Fruit fly (Drosophila melanogaster) whole organism: ENCODE results near the gene rempA.

Experiments used
- CG8478 ChIP-seq: fragments of >200 bp; optimal IDR thresholded peaks from 2 replicates; lab custom pipeline; 2018; ENCODE audit warnings: inconsistent platforms
- Dll ChIP-seq: fragments of >200 bp; optimal IDR thresholded peaks from 2 replicates; lab custom pipeline; 2017
- EcR ChIP-seq, 2 experiments: fragments of >200 bp; optimal IDR thresholded peaks; 2 replicates each; lab custom pipeline; 2017; ENCODE audit warnings: missing biosample characterization in 2 of 2, missing genetic modification characterization in 2 of 2, missing genetic modification reagents in 2 of 2
- pan ChIP-seq: fragments of >200 bp; optimal IDR thresholded peaks from 2 replicates; lab custom pipeline; 2017
- psq ChIP-seq: fragments of >200 bp; optimal IDR thresholded peaks from 2 replicates; lab custom pipeline; 2017
- usp ChIP-seq: fragments of >200 bp; optimal IDR thresholded peaks from 2 replicates; lab custom pipeline; 2017; ENCODE audit warnings: missing biosample characterization, missing genetic modification characterization, mixed read lengths

The rempA gene

DNA sequence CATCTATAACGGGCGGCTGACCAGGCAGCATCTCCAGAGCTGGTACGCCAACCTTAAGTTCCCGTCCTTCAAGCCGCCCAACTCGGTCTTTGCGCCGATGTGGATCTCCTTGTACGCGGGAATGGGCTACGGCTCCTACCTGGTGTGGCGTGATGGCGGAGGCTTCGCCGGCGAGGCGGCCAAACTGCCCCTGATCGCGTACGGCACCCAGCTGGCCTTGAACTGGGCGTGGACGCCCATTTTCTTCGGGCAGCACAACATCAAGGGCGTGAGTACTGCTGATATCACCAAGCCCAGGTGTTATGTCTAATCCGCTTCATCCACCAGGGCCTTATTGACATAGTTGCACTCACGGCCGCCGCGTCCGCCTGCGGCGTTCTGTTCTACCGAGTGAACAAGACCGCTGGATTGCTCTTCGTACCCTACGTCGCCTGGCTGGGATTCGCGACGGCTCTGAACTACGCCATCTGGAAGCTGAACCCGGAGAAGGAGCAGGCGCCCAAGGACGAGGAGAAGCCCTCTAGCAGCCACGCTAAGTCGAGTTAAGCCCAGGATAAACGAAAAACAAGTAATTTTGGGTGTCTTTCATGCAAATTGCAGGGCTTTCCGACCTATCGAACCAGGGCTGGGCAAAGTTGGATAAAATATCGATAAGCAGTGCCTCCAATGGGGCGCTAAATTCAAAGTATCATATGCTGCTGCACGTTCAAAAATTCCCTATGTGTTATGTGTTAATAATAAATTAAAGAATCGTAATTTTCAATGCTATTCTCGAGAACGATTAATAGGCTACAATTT is at the start of gene rempA:
Gene rempA (minus strand): TSS at position 541 of the 798 bp plus-strand sequence.
- TF ChIP-seq pan (no peak), Dll (lab: Kevin White, UChicago) (peak; percentile 36)

DNA sequence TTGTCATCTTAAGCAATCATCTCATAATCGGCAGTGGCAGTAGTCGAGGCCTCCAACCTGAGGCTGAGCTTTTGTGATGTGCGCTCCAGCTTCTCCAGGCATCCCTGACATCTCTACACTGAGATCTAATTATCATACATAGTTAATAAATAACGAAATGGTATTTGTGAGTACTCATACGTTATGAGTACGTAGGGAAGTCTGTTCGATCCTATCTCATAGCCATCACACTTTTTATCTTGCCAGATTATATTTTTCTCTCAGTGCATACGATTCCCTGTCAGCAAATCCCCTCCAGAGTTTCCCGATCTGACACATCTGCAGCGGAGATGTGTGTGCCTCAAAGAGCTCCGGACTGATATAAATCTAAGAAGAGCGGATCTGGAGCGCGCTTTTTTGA is 49.4 kb upstream of the rempA start:
- TF ChIP-seq psq (lab: Kevin White, UChicago) (no peak), EcR (GFP tag; optimal IDR thresholded peaks at IDR 0.05; lab: Kevin White, UChicago) (no peak), pan (no peak), CG8478 (no peak), usp (GFP tag; lab: Kevin White, UChicago) (no peak), Dll (lab: Kevin White, UChicago) (no peak)

DNA sequence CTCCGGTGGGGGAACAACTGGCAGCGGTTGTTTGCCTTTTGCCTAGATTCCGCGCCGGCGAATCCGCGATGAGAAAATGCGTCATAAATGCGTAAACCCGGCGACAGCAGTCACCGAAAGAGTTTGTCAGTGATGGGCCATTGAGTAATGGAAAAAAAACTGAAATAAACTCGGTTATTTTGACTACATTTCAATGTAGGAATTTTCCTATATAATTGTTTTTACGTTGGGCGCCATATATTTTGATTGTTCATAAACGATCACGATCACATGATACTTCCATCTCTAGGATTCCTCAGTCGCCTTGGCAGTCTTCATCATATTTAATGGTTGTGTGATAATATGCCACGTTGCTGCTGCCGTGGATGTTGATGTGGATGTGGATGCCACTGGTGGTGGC is 48.0 kb upstream of the rempA start:
- TF ChIP-seq Dll (lab: Kevin White, UChicago) (no peak), psq (lab: Kevin White, UChicago) (no peak), EcR (GFP tag; optimal IDR thresholded peaks at IDR 0.05; lab: Kevin White, UChicago) (no peak), pan (no peak), usp (GFP tag; lab: Kevin White, UChicago) (no peak), CG8478 (no peak)

DNA sequence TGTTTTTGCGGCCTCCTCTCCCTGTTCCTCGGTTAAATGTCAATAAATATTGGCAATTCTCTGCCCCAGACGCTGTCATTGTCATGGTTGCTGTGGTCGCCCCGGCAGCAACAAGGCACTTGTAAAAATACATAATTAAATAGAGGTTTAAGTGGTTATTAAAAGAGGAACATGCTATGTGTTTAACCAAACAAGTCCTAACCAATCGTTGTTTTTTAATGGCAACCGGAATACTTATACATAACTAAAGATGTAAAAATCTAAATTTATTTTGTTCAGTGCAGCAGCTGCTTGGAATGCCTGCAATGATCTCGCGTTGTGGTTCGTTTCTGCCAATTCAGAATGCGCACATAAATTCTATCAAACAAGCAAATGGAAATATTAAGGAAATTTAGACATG is 46.8 kb upstream of the rempA start:
- TF ChIP-seq usp (GFP tag; lab: Kevin White, UChicago) (no peak), EcR (GFP tag; optimal IDR thresholded peaks at IDR 0.05; lab: Kevin White, UChicago) (no peak), psq (lab: Kevin White, UChicago) (no peak), pan (no peak), Dll (lab: Kevin White, UChicago) (no peak), CG8478 (no peak)

DNA sequence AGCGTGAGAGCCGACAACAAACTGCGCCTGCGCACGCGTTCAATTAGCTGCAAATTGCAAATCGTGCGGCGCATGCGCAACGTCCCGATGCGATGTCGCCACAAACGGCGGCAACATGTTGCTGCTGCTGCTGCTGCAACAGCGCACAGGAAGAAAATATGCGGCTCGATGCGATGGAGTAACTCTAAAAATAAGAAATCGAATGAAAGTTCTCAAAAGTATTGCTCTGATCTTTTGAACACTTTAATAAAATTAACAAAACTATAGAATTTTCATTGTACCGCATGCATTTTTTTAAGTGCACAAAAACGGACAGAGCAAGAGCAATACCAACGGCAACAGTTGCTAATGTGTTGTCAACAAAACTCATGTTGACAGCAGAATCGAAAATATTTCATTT is 46.1 kb upstream of the rempA start:
- TF ChIP-seq pan = no peak
- TF ChIP-seq EcR (GFP tag; optimal IDR thresholded peaks at IDR 0.05; lab: Kevin White, UChicago) = no peak
- TF ChIP-seq Dll (lab: Kevin White, UChicago) = no peak
- TF ChIP-seq usp (GFP tag; lab: Kevin White, UChicago) = no peak
- TF ChIP-seq psq (lab: Kevin White, UChicago) = no peak
- TF ChIP-seq CG8478 = no peak

DNA sequence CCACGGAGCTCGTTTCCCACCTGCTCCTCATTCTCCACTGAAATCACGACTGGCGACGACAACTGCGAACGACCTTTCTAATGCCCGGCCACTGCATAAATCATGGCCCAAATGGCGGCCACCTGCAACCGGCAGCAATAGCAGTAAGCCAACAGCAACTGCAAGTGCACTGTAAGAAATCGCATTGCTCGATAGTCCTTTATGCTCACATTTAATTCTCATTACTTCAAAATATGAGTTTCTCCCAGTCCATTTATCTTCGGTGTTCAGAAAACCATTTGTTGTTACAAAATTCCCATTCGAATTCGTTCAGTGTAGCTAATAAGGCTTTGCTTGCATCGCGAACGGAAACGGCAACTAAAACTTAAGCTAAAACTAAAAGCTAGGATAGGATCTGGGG is 44.0 kb upstream of the rempA start:
- TF ChIP-seq EcR (GFP tag; optimal IDR thresholded peaks at IDR 0.05; lab: Kevin White, UChicago) (no peak), pan (no peak), CG8478 (no peak), psq (lab: Kevin White, UChicago) (no peak), Dll (lab: Kevin White, UChicago) (no peak), usp (GFP tag; lab: Kevin White, UChicago) (no peak)

DNA sequence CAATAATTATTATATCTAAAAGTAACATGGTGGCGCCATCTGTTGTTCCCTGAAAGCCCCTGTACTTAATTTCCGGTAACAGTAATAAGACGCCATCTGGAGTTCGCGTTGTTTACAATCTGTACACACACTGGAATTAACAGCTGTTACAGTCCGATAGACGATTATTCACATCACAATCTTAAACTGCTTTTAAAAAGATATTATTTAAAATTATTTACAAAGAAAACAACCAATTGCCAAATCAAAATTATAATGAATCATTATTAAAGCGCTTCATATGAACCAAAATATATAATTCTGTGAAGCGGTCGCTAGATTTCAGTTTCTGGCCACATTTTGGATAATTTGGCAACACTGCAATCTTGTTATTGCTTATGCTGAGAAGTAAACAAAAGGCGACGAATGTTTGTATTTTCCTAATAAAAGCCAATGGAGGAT is 42.3 kb upstream of the rempA start, which contains the start of gene CG13689:
Gene CG13689 (plus strand): TSS at position 375 of the 441 bp plus-strand sequence.
- TF ChIP-seq CG8478 (no peak), psq (lab: Kevin White, UChicago) (no peak), pan (no peak), usp (GFP tag; lab: Kevin White, UChicago) (no peak), Dll (lab: Kevin White, UChicago) (no peak), EcR (GFP tag; optimal IDR thresholded peaks at IDR 0.05; lab: Kevin White, UChicago) (no peak)

DNA sequence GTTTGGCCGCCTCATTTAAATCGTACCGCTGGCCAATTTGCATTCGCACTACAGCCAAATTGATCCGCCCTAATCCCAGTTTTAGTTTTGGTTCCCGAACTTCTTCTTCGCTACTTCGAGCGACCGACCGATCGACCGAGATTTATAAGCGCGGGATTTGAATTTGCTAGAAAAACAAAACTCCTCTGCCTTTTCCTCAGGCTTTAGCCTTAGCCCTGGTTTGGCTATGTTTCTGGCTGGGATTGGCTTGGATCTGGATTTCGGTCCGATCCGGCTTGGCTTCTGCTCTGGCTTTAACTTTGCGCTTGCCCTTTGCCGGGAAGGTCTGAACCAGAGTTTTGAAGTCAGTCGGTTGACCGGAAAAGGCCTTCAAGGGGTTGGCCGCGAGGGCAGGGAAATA is 41.7 kb upstream of the rempA start:
- TF ChIP-seq psq (lab: Kevin White, UChicago) (no peak), pan (no peak), CG8478 (no peak)

DNA sequence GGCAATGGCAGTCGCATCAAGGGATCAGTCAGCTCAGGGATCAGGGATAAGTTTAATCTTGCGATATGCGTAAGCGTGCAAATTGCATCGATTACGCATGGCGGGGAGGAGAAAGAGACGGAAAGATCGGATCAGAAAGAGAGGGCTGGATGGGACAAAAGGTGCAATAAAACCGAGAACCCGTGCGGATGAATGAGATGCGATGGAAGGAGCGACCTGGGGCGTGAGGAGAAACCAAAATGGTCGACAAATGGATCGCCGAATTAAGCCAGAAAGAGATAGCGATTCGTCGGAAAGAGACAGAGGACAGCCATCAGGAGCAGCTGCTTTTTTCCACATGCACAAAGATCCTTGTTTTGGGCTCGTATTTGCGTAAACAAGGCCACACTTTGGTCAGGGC is 37.7 kb upstream of the rempA start:
- no peak for TF ChIP-seq EcR (GFP tag; optimal IDR thresholded peaks at IDR 0.05; lab: Kevin White, UChicago)
- TF ChIP-seq Dll (lab: Kevin White, UChicago) = no peak
- no peak for TF ChIP-seq pan
- no peak for TF ChIP-seq psq (lab: Kevin White, UChicago)
- TF ChIP-seq usp (GFP tag; lab: Kevin White, UChicago) = no peak
- TF ChIP-seq CG8478 = no peak

DNA sequence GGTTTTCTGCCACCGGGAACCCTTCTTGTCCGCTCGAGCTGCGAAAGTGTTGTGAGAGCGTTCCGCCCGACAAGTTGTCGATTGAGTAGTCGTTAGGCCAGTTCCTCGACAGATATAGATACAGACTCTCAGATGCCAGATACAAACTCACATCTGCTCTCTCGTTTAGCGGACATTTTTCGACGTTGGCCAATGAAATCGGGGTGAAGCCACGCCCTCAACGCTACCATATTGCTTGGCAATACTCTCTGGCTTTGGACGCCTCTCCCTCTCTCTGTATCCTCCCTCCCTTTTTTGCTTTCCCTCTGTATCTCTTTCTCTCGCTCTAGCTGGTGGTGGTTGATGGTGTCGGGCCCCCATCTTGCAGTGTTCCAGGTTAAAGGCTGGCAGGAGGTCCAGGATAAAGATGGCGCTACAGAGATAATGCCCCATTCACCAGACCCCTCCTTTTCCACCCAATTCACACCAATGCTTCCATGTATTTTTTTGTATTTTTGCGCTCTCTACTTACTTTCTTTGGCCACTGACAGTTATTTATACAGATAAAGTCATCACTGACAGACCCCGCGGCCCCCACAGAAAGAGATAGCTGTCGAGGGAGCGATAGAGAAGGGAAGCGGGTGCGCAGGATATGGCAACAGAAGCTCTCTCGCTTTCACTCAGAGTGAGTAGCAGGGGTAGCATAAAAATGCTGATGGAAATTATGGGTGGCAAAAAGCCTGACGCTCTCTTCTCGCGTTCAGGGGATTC is 34.7 kb upstream of the rempA start, which contains the start of gene Gsc:
Gene Gsc (minus strand): TSS at position 51 of the 750 bp plus-strand sequence.
- TF ChIP-seq Dll (lab: Kevin White, UChicago) (no peak), CG8478 (no peak), psq (lab: Kevin White, UChicago) (no peak), pan (no peak), usp (GFP tag; lab: Kevin White, UChicago) (no peak), EcR (GFP tag; optimal IDR thresholded peaks at IDR 0.05; lab: Kevin White, UChicago) (no peak)

DNA sequence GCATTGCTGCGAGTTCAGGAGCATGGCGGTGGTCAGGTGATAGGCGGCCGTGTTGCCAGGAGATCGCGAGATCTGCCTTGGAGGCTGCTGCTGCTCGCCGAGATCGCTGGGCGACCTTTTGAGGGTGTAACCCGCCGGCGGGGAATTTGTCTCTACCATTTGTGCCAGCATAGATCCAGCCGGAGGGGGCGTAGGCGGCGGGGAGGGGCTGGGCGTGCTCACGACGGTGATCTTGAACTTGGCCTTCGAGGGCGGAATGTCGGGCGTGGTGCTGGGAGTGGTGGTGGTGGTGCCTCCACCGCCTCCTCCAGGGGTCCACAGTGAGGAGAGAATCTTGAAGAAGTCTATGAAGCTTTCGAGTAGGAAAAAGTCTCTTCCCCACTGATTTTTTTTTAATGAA is 33.9 kb upstream of the rempA start:
- no peak for TF ChIP-seq CG8478
- no peak for TF ChIP-seq psq (lab: Kevin White, UChicago)
- TF ChIP-seq Dll (lab: Kevin White, UChicago) = no peak
- no peak for TF ChIP-seq pan
- no peak for TF ChIP-seq EcR (GFP tag; optimal IDR thresholded peaks at IDR 0.05; lab: Kevin White, UChicago)
- TF ChIP-seq usp (GFP tag; lab: Kevin White, UChicago) = no peak

DNA sequence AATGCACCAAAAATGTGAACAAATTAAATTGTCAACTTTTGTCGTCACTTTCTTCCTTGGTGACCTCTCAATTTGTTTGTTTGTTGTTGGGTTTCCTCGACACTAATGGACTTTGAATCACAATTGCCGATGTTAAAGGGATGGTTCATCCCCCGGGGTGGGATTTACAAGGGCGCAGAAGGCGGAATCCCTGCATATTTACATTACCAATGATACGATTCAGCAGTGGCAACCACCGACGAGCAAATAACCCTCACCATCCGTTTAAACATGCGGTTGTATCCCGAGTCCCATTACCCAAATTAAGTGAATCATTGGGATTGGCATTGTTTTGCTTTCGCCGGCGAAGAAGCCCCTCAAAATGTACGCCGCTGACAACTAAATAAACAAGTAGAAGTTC is 31.4 kb upstream of the rempA start:
- TF ChIP-seq Dll (lab: Kevin White, UChicago) = no peak
